Worm (Caenorhabditis elegans): Measurements from ENCODE around the gene pdl-1.

pdl-1 gene

DNA sequence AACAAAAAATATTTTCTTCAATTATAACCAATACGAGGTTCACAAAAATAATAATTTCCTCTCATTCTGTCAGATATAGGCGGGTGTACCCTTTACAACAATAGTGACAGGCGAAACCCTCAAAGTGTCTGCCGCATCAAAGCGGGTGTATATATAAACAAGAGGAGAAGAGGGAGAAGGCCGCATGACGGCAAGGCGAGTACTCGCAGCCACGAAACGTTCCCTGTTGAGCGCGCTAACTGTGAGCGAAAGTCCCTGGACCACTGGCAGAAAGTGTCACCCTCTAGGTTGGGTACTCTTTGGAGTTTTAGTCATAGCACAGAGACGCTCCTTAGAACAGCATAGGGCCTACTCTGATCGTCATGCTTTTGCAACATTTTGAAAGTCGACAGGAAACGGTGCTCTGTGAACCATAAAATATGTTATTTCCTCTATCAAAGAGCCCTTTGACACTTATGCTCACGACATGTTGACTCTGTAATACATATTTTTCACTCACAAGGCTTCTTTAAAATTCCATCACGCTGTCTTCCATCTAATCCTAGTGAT, 16.5 kb downstream of the pdl-1 start, which contains the start of gene pcrg-1 (continued):
- TF ChIP-seq hlh-30 (tag; optimal IDR thresholded peaks at IDR 0.05; ENCODE audit: insufficient read depth) (peak; percentile 69), nhr-41 (GFP tag; IDR thresholded peaks at IDR 0.05) (peak; percentile 89), mdt-29 (GFP tag; IDR thresholded peaks at IDR 0.05) (peak; percentile 80), ceh-62 (tag; optimal IDR thresholded peaks at IDR 0.05) (no peak), pha-4 (GFP tag; IDR thresholded peaks at IDR 0.05) (peak; percentile 89), pha-4 (tag; optimal IDR thresholded peaks at IDR 0.05) (peak; percentile 42), mep-1 (tag; optimal IDR thresholded peaks at IDR 0.05) (peak; percentile 61), F37D6.2 (tag; optimal IDR thresholded peaks at IDR 0.05) (peak; percentile 29), hif-1 (tag; optimal IDR thresholded peaks at IDR 0.05) (peak; percentile 12 to 56), nhr-111 (GFP tag; optimal IDR thresholded peaks at IDR 0.05) (peak; percentile 76), lin-38 (GFP tag; IDR thresholded peaks at IDR 0.05) (peak; percentile 84), nhr-76 (tag; optimal IDR thresholded peaks at IDR 0.05) (no peak), lin-15B (tag; optimal IDR thresholded peaks at IDR 0.05) (no peak), lin-29 (GFP tag; IDR thresholded peaks at IDR 0.05) (peak; percentile 79), lim-7 (GFP tag; IDR thresholded peaks at IDR 0.05) (peak; percentile 89), Y48G9A.11 (GFP tag; IDR thresholded peaks at IDR 0.05) (peak; percentile 84), snpc-1.2 (GFP tag; IDR thresholded peaks at IDR 0.05) (peak; percentile 86), T20F7.1 (GFP tag; optimal IDR thresholded peaks at IDR 0.05) (peak; percentile 35), Y5F2A.4 (GFP tag; optimal IDR thresholded peaks at IDR 0.05) (peak; percentile 82), zip-11 (GFP tag; IDR thresholded peaks at IDR 0.05) (peak; percentile 66), madf-9 (GFP tag; conservative IDR thresholded peaks at IDR 0.05) (peak; percentile 80), lir-3 (tag; optimal IDR thresholded peaks at IDR 0.05) (peak; percentile 70), daf-16 (GFP tag; optimal IDR thresholded peaks at IDR 0.05) (peak; percentile 81 to 87), daf-16 (tag; optimal IDR thresholded peaks at IDR 0.05) (peak; percentile 60), mxl-2 (GFP tag; conservative IDR thresholded peaks at IDR 0.05) (0 out of 2 replicates have a peak, but pooled peaks have one; percentile 12), D1046.2 (GFP tag; IDR thresholded peaks at IDR 0.05) (peak; percentile 90; the same call in 1 of the 2 replicates), F49E8.2 (tag; optimal IDR thresholded peaks at IDR 0.05; ENCODE audit: borderline replicate concordance) (peak; percentile 73), egl-43 (GFP tag; IDR thresholded peaks at IDR 0.05) (peak; percentile 97), ces-1 (GFP tag; optimal IDR thresholded peaks at IDR 0.05) (no peak), daf-12 (tag; optimal IDR thresholded peaks at IDR 0.05) (no peak), ceh-20 (GFP tag; IDR thresholded peaks at IDR 0.05) (peak; percentile 79), nhr-11 (tag; optimal IDR thresholded peaks at IDR 0.05) (no peak), nhr-25 (tag; optimal IDR thresholded peaks at IDR 0.05; ENCODE audit: borderline replicate concordance, insufficient read depth) (peak; percentile 69), nhr-42 (GFP tag; IDR thresholded peaks at IDR 0.05) (peak; percentile 84), dve-1 (tag; optimal IDR thresholded peaks at IDR 0.05; ENCODE audit: insufficient read depth) (peak; percentile 57), snpc-4 (tag; optimal IDR thresholded peaks at IDR 0.05) (peak; percentile 95), ztf-7 (tag; optimal IDR thresholded peaks at IDR 0.05) (peak; percentile 57), Y75B8A.6 (GFP tag; IDR thresholded peaks at IDR 0.05) (peak; percentile 91), egl-27 (tag; optimal IDR thresholded peaks at IDR 0.05) (no peak), dmd-8 (GFP tag; IDR thresholded peaks at IDR 0.05) (peak; percentile 94), nhr-48 (tag; optimal IDR thresholded peaks at IDR 0.05) (peak; percentile 67), fkh-10 (GFP tag; optimal IDR thresholded peaks at IDR 0.05) (no peak), F10B5.3 (tag; optimal IDR thresholded peaks at IDR 0.05) (peak; percentile 72), vab-7 (GFP tag; IDR thresholded peaks at IDR 0.05) (peak; percentile 93), T26A8.4 (GFP tag; IDR thresholded peaks at IDR 0.05) (peak; percentile 91), dmd-9 (GFP tag; IDR thresholded peaks at IDR 0.05) (peak; percentile 78; the same call in 1 of the 2 replicates), zip-2 (tag; optimal IDR thresholded peaks at IDR 0.05) (peak; percentile 35), ZK546.5 (tag; optimal IDR thresholded peaks at IDR 0.05) (no peak), cey-2 (tag; optimal IDR thresholded peaks at IDR 0.05; ENCODE audit: borderline replicate concordance, insufficient read depth) (no peak), ceh-32 (tag; optimal IDR thresholded peaks at IDR 0.05; ENCODE audit: poor library complexity) (no peak)
